Worm (Caenorhabditis elegans) whole organism, young adult: ENCODE results near the gene otub-1.

ENCODE experiments used
- B0019.2 ChIP-seq: fragments of 200-800 bp; sonication (Bioruptor generic); conservative IDR thresholded peaks from 2 replicates; pipeline ENCODE4 v1.3.6; 2022; ENCODE audit warnings: missing genetic modification reagents, missing genetic modification characterization, missing compliant biosample characterization
- B0035.1 ChIP-seq: sonication (generic microtip); optimal IDR thresholded peaks from 2 replicates; lab custom pipeline; 2016; ENCODE audit warnings: missing genetic modification characterization, mild to moderate bottlenecking, missing compliant biosample characterization, missing genotype, missing genetic modification reagents
- B0261.1 ChIP-seq: sonication (generic microtip); optimal IDR thresholded peaks from 2 replicates; lab custom pipeline; 2016; ENCODE audit warnings: mild to moderate bottlenecking, missing genetic modification characterization, moderate library complexity, missing compliant biosample characterization
- F22D6.2 ChIP-seq: sonication (generic microtip); optimal IDR thresholded peaks from 2 replicates; lab custom pipeline; 2016; ENCODE audit warnings: mild to moderate bottlenecking, missing genetic modification characterization, missing compliant biosample characterization
- F33H1.4 ChIP-seq: fragments of 200-800 bp; sonication (Bioruptor generic); IDR thresholded peaks from 2 replicates; pipeline ENCODE4 v1.3.6; 2022; ENCODE audit warnings: missing genetic modification reagents, missing genetic modification characterization, missing compliant biosample characterization
- K12H6.12 ChIP-seq: fragments of 200-800 bp; sonication (Bioruptor generic); optimal IDR thresholded peaks from 2 replicates; lab custom pipeline; 2018; ENCODE audit warnings: mild to moderate bottlenecking, missing genetic modification characterization, missing compliant biosample characterization
- T26A5.8 ChIP-seq: sonication (generic microtip); optimal IDR thresholded peaks from 2 replicates; lab custom pipeline; 2016; ENCODE audit warnings: missing genetic modification characterization, missing compliant biosample characterization
- Y53G8AR.9 ChIP-seq: fragments of 200-800 bp; sonication (Bioruptor generic); conservative IDR thresholded peaks from 2 replicates; pipeline ENCODE4 v1.3.6; 2022; ENCODE audit warnings: missing genetic modification reagents, missing genetic modification characterization, missing compliant biosample characterization
- Y79H2A.3 ChIP-seq: fragments of 200-800 bp; sonication (Bioruptor generic); conservative IDR thresholded peaks from 2 replicates; pipeline ENCODE4 v1.3.6; 2022; ENCODE audit warnings: missing genetic modification reagents, missing genetic modification characterization, missing compliant biosample characterization
- Y95B8A.8 ChIP-seq: fragments of 200-800 bp; sonication (Bioruptor generic); IDR thresholded peaks from 2 replicates; pipeline ENCODE4 v1.3.6; 2022; ENCODE audit warnings: missing genetic modification reagents, missing genetic modification characterization, missing compliant biosample characterization
- aptf-2 ChIP-seq: fragments of 200-800 bp; sonication (Bioruptor generic); conservative IDR thresholded peaks from 2 replicates; pipeline ENCODE4 v1.3.6; 2022; ENCODE audit warnings: missing genetic modification reagents, missing genetic modification characterization, missing compliant biosample characterization
- atf-7 ChIP-seq: sonication (generic microtip); optimal IDR thresholded peaks from 2 replicates; lab custom pipeline; 2017; ENCODE audit warnings: mild to moderate bottlenecking, missing genetic modification characterization, missing compliant biosample characterization
- attf-3 ChIP-seq: fragments of 200-800 bp; sonication (Bioruptor generic); conservative IDR thresholded peaks from 2 replicates; pipeline ENCODE4 v1.3.6; 2022; ENCODE audit warnings: missing genetic modification reagents, missing genetic modification characterization, missing compliant biosample characterization
- attf-5 ChIP-seq: fragments of 200-800 bp; sonication (Bioruptor generic); optimal IDR thresholded peaks from 2 replicates; lab custom pipeline; 2018; ENCODE audit warnings: mild to moderate bottlenecking, missing genetic modification characterization, missing compliant biosample characterization
- attf-6 ChIP-seq: fragments of 200-800 bp; sonication (Bioruptor generic); IDR thresholded peaks from 2 replicates; pipeline ENCODE4 v1.3.6; 2022; ENCODE audit warnings: missing genetic modification reagents, missing genetic modification characterization, missing compliant biosample characterization
- bed-1 ChIP-seq: fragments of 200-800 bp; sonication (Bioruptor generic); IDR thresholded peaks from 2 replicates; pipeline ENCODE4 v1.3.6; 2022; ENCODE audit warnings: missing genetic modification reagents, missing genetic modification characterization, missing compliant biosample characterization
- ceh-27 ChIP-seq: fragments of 200-800 bp; sonication (Bioruptor generic); optimal IDR thresholded peaks from 2 replicates; lab custom pipeline; 2018; ENCODE audit warnings: mild to moderate bottlenecking, missing genetic modification characterization, moderate library complexity, missing compliant biosample characterization
- ceh-79 ChIP-seq: sonication (generic microtip); optimal IDR thresholded peaks from 2 replicates; lab custom pipeline; 2017; ENCODE audit warnings: mild to moderate bottlenecking, missing genetic modification characterization, missing compliant biosample characterization
- dox-1 ChIP-seq: fragments of 200-800 bp; sonication (Bioruptor generic); IDR thresholded peaks from 2 replicates; pipeline ENCODE4 v1.3.6; 2022; ENCODE audit warnings: missing genetic modification reagents, missing genetic modification characterization, missing compliant biosample characterization
- dpff-1 ChIP-seq: sonication (generic microtip); optimal IDR thresholded peaks from 2 replicates; lab custom pipeline; 2017; ENCODE audit warnings: mild to moderate bottlenecking, missing genetic modification characterization, missing compliant biosample characterization
- dpl-1 ChIP-seq: fragments of 150-350 bp; optimal IDR thresholded peaks from 2 replicates; lab custom pipeline; 2014; ENCODE audit warnings: missing biosample characterization, missing genetic modification reagents, missing genetic modification characterization
- efl-1 ChIP-seq: fragments of 150-350 bp; optimal IDR thresholded peaks from 2 replicates; lab custom pipeline; 2014; ENCODE audit warnings: missing biosample characterization, missing genetic modification reagents, missing genetic modification characterization
- egl-18 ChIP-seq: fragments of 200-800 bp; sonication (Bioruptor generic); IDR thresholded peaks from 2 replicates; pipeline ENCODE4 v1.3.6; 2022; ENCODE audit warnings: missing genetic modification reagents, missing genetic modification characterization, missing compliant biosample characterization
- egrh-3 ChIP-seq: fragments of 200-800 bp; sonication (Bioruptor generic); IDR thresholded peaks from 2 replicates; pipeline ENCODE4 v1.3.6; 2022; ENCODE audit warnings: missing genetic modification reagents, missing genetic modification characterization, missing compliant biosample characterization
- ekl-4 ChIP-seq: fragments of 200-800 bp; sonication (Bioruptor generic); IDR thresholded peaks from 2 replicates; pipeline ENCODE4 v1.3.6; 2022; ENCODE audit warnings: missing genetic modification reagents, missing genetic modification characterization, missing compliant biosample characterization
- gei-17 ChIP-seq: fragments of 200-800 bp; sonication (Bioruptor generic); optimal IDR thresholded peaks from 2 replicates; lab custom pipeline; 2018; ENCODE audit warnings: mild to moderate bottlenecking, missing genetic modification characterization, missing compliant biosample characterization
- hmg-1.2 ChIP-seq: fragments of 200-800 bp; sonication (Bioruptor generic); IDR thresholded peaks from 2 replicates; pipeline ENCODE4 v1.3.6; 2022; ENCODE audit warnings: missing genetic modification reagents, missing genetic modification characterization, missing compliant biosample characterization
- hmg-20 ChIP-seq: fragments of 200-800 bp; sonication (Bioruptor generic); IDR thresholded peaks from 2 replicates; pipeline ENCODE4 v1.3.6; 2022; ENCODE audit warnings: missing genetic modification reagents, missing genetic modification characterization, missing compliant biosample characterization
- lin-40 ChIP-seq: sonication (generic microtip); optimal IDR thresholded peaks from 2 replicates; lab custom pipeline; 2016; ENCODE audit warnings: missing genetic modification characterization, mild to moderate bottlenecking, missing compliant biosample characterization, missing genotype, missing genetic modification reagents
- lir-1 ChIP-seq: fragments of 200-800 bp; sonication (Bioruptor generic); conservative IDR thresholded peaks from 2 replicates; pipeline ENCODE4 v1.3.6; 2022; ENCODE audit warnings: missing genetic modification reagents, missing genetic modification characterization, missing compliant biosample characterization
- lsl-1 ChIP-seq: fragments of 200-800 bp; sonication (Bioruptor generic); optimal IDR thresholded peaks from 2 replicates; lab custom pipeline; 2018; ENCODE audit warnings: mild to moderate bottlenecking, missing genetic modification characterization, moderate library complexity, missing compliant biosample characterization
- madf-3 ChIP-seq: fragments of 200-800 bp; sonication (Bioruptor generic); IDR thresholded peaks from 2 replicates; pipeline ENCODE4 v1.3.6; 2022; ENCODE audit warnings: missing genetic modification reagents, missing genetic modification characterization, missing compliant biosample characterization
- madf-6 ChIP-seq: fragments of 200-800 bp; sonication (Bioruptor generic); IDR thresholded peaks from 2 replicates; pipeline ENCODE4 v1.3.6; 2022; ENCODE audit warnings: missing genetic modification reagents, missing genetic modification characterization, missing compliant biosample characterization
- mes-4 ChIP-seq: sonication (generic microtip); optimal IDR thresholded peaks from 2 replicates; lab custom pipeline; 2016; ENCODE audit warnings: missing genotype, missing genetic modification characterization, missing compliant biosample characterization
- nfyb-1 ChIP-seq: fragments of 200-800 bp; sonication (Bioruptor generic); IDR thresholded peaks from 2 replicates; pipeline ENCODE4 v1.3.6; 2022; ENCODE audit warnings: missing genetic modification reagents, missing genetic modification characterization, missing compliant biosample characterization
- nhr-120 ChIP-seq: fragments of 200-800 bp; sonication (Bioruptor generic); IDR thresholded peaks from 2 replicates; pipeline ENCODE4 v1.3.6; 2022; ENCODE audit warnings: missing genetic modification characterization, missing compliant biosample characterization
- nhr-179 ChIP-seq: sonication (generic microtip); optimal IDR thresholded peaks from 2 replicates; lab custom pipeline; 2016; ENCODE audit warnings: mild to moderate bottlenecking, missing genetic modification characterization, missing compliant biosample characterization
- nhr-80 ChIP-seq: sonication (generic microtip); optimal IDR thresholded peaks from 2 replicates; lab custom pipeline; 2016; ENCODE audit warnings: missing genetic modification characterization, missing compliant biosample characterization
- pbrm-1 ChIP-seq: fragments of 200-800 bp; sonication (Bioruptor generic); IDR thresholded peaks from 2 replicates; pipeline ENCODE4 v1.3.6; 2022; ENCODE audit warnings: missing genetic modification reagents, missing genetic modification characterization, missing compliant biosample characterization
- rcor-1 ChIP-seq: fragments of 200-800 bp; sonication (Bioruptor generic); IDR thresholded peaks from 2 replicates; pipeline ENCODE4 v1.3.6; 2022; ENCODE audit warnings: missing genetic modification reagents, missing genetic modification characterization, missing compliant biosample characterization
- sdz-38 ChIP-seq: sonication (generic microtip); optimal IDR thresholded peaks from 2 replicates; lab custom pipeline; 2016; ENCODE audit warnings: missing genotype, missing genetic modification characterization, missing compliant biosample characterization
- sea-2 ChIP-seq: fragments of 200-800 bp; sonication (Bioruptor generic); IDR thresholded peaks from 2 replicates; pipeline ENCODE4 v1.3.6; 2022; ENCODE audit warnings: missing genetic modification characterization, missing compliant biosample characterization
- snpc-1.1 ChIP-seq: sonication (generic microtip); optimal IDR thresholded peaks from 2 replicates; lab custom pipeline; 2017; ENCODE audit warnings: missing genetic modification characterization, mild to moderate bottlenecking, missing compliant biosample characterization, antibody characterized with exemption, moderate library complexity, missing genotype, missing genetic modification reagents; ENCODE audit not compliant: insufficient read depth
- snpc-3.4 ChIP-seq: sonication (generic microtip); optimal IDR thresholded peaks from 2 replicates; lab custom pipeline; 2017; ENCODE audit warnings: missing genetic modification characterization, mild to moderate bottlenecking, missing compliant biosample characterization, antibody characterized with exemption, moderate library complexity, missing genotype, missing genetic modification reagents
- unc-130 ChIP-seq: sonication (generic microtip); optimal IDR thresholded peaks from 2 replicates; lab custom pipeline; 2016; ENCODE audit warnings: missing genetic modification reagents, missing genetic modification characterization, missing compliant biosample characterization
- ztf-26 ChIP-seq: sonication (generic microtip); optimal IDR thresholded peaks from 2 replicates; lab custom pipeline; 2017; ENCODE audit warnings: missing genetic modification characterization, missing compliant biosample characterization

The otub-1 gene

DNA sequence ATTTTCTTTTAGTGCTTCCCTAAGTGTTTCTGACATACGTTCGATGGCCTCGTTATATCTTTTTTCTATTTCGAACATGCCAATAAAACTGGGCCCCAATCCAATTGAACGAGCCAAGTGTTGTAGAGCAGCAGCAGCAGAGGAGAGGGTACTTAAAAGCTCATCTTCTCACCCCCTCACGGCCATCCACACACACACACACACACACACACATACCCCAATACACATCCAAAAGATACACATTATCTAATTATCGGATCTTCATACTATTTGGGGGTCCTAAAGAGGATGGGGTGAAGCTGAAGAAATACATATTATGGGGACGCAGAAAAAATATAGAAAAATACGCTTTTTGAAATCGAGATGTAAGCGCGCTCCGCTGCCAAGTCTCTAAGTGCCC, 6.6 kb downstream of the otub-1 start:
- TF ChIP-seq hmg-20 (GFP tag; lab: Robert Waterston, UW) = no peak
- no peak for TF ChIP-seq nfyb-1 (GFP tag; lab: Robert Waterston, UW)
- no peak for TF ChIP-seq bed-1 (GFP tag; lab: Robert Waterston, UW)
- no peak for TF ChIP-seq B0035.1 (tag; lab: Kevin White, UChicago)
- no peak for TF ChIP-seq ceh-79
- no peak for TF ChIP-seq Y53G8AR.9 (GFP tag; lab: Robert Waterston, UW)
- peak; percentile 69 for TF ChIP-seq ceh-27 (GFP tag; lab: Kevin White, UChicago)

- TF ChIP-seq F33H1.4 (GFP tag; lab: Robert Waterston, UW) = no peak
- TF ChIP-seq K12H6.12 (tag; lab: Kevin White, UChicago) = peak; percentile 7
- TF ChIP-seq hmg-1.2 = peak; percentile 27; the same call in 1 of the 2 replicates
- peak; percentile 55 for TF ChIP-seq ceh-27 (GFP tag; lab: Kevin White, UChicago)
Observed at ce11 chrV:15074907-15075306, 8.8 kb downstream of the otub-1 start.

DNA sequence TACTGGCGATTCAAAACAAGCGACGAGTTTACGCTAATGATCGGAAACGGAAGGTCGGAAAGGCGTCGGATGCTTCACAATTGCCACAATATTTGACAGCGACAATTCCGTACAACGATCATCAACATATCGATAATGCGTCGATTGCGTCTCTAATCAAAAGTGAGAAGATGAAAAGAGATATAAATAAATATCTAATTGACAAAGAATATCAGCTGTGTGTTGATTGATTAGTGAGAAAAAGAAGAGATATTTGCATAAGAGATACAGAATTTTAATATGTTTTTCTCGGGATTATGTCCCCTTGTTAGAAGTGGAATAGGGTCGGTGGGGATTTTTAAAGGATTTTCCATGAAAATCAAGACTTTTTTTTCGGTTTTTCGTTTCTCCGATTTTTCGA, 12.5 kb downstream of the otub-1 start:
- TF ChIP-seq attf-6 (no peak), ztf-26 (no peak), egl-18 (GFP tag; lab: Robert Waterston, UW) (no peak), egrh-3 (GFP tag; lab: Robert Waterston, UW) (no peak), nhr-80 (tag; lab: Kevin White, UChicago) (no peak), nfyb-1 (GFP tag; lab: Robert Waterston, UW) (no peak), Y95B8A.8 (GFP tag; lab: Robert Waterston, UW) (no peak), B0019.2 (GFP tag; lab: Robert Waterston, UW) (no peak), pbrm-1 (GFP tag; lab: Robert Waterston, UW) (no peak), unc-130 (GFP tag; lab: Kevin White, UChicago) (no peak), dox-1 (no peak), sdz-38 (no peak), madf-6 (no peak), snpc-3.4 (tag; lab: Kevin White, UChicago) (no peak), dpff-1 (tag; lab: Kevin White, UChicago) (no peak)

DNA sequence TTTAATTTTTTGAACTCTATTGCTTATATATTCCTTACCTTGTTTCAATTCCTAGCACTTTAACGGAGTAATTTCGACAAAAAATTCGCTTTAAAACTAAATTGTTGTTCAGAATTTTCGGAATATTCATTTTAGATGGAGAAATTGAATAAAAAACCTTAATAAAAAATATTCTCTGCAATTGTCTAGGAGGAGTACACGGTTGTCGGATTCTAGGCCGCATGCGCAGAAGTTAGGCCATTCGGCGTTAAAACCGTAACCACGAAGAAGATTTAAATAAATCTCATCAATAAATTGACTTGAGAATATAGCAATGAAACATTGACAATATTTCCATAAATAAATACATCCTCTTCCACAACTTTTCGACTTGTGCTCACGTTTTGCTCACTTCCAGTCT, 16.2 kb downstream of the otub-1 start, which contains the start of the genes C01G10.10 and C01G10.9:
TSS of gene C01G10.10 (minus strand) at position 151 of the 400 bp plus-strand sequence.
TSS of gene C01G10.9 (plus strand) at position 240 of the 400 bp plus-strand sequence.
- TF ChIP-seq lin-40 (tag; lab: Kevin White, UChicago) (peak; percentile 50), lsl-1 (GFP tag; lab: Kevin White, UChicago) (peak; percentile 19), madf-3 (GFP tag; lab: Robert Waterston, UW) (no peak), lir-1 (GFP tag; lab: Robert Waterston, UW) (no peak), sea-2 (no peak), unc-130 (GFP tag; lab: Kevin White, UChicago) (peak; percentile 82), rcor-1 (GFP tag; lab: Robert Waterston, UW) (no peak), attf-3 (no peak), F22D6.2 (tag; lab: Kevin White, UChicago) (peak; percentile 8), atf-7 (tag; lab: Kevin White, UChicago) (no peak), efl-1 (GFP tag; lab: Kevin White, UChicago) (no peak), B0261.1 (tag; lab: Kevin White, UChicago) (no peak), mes-4 (tag; lab: Kevin White, UChicago) (no peak), snpc-1.1 (tag; lab: Kevin White, UChicago) (no peak), ekl-4 (no peak), K12H6.12 (tag; lab: Kevin White, UChicago) (peak; percentile 2), attf-5 (GFP tag; lab: Kevin White, UChicago) (no peak), nhr-120 (GFP tag; lab: Robert Waterston, UW) (no peak), gei-17 (no peak), nhr-179 (tag; lab: Kevin White, UChicago) (no peak), T26A5.8 (tag; lab: Kevin White, UChicago) (no peak), Y79H2A.3 (GFP tag; lab: Robert Waterston, UW) (no peak), aptf-2 (GFP tag; lab: Robert Waterston, UW) (no peak), dpl-1 (no peak)
